Worm (Caenorhabditis elegans): ENCODE data around the gene nhx-6.
"Not testable (repeated sequence)": the region's sequence is repeated elsewhere in the genome, so short reads cannot be mapped to it uniquely, and the experiment has no call there.

- TF ChIP-seq zag-1 (tag; optimal IDR thresholded peaks at IDR 0.05); pqm-1 (tag; optimal IDR thresholded peaks at IDR 0.05); tag-97 (GFP tag; IDR thresholded peaks at IDR 0.05); ztf-7 (tag; optimal IDR thresholded peaks at IDR 0.05); nhr-77 (tag; optimal IDR thresholded peaks at IDR 0.05); ama-1 (optimal IDR thresholded peaks at IDR 0.05); lin-13 (GFP tag; optimal IDR thresholded peaks at IDR 0.05); jun-1 (tag; optimal IDR thresholded peaks at IDR 0.05); nhr-6 (tag; optimal IDR thresholded peaks at IDR 0.05); pha-4 (GFP tag; IDR thresholded peaks at IDR 0.05); pha-4 (tag; optimal IDR thresholded peaks at IDR 0.05); lin-15B (tag; optimal IDR thresholded peaks at IDR 0.05); mxl-2 (GFP tag; conservative IDR thresholded peaks at IDR 0.05); unc-62 (GFP tag; optimal IDR thresholded peaks at IDR 0.05 in 1 of 2); unc-62 (tag; optimal IDR thresholded peaks at IDR 0.05): not testable (repeated sequence)
Observed at ce11 chrII:1700518-1701091, 30.0 kb downstream of the nhx-6 start.

Data from whole organism, L4 larva.